Worm (Caenorhabditis elegans) whole organism, L2 larva: Measurements from ENCODE around the gene sms-3.

Source experiments
- C34F6.9 ChIP-seq: fragments of 150-350 bp; optimal IDR thresholded peaks from 2 replicates; lab custom pipeline; 2014; ENCODE audit warnings: missing biosample characterization, missing genetic modification characterization
- F13H6.1 ChIP-seq: sonication (generic microtip); optimal IDR thresholded peaks from 2 replicates; lab custom pipeline; 2016; ENCODE audit warnings: missing genetic modification characterization, missing compliant biosample characterization
- Y55F3AM.14 ChIP-seq: fragments of 200-800 bp; sonication (Bioruptor generic); optimal IDR thresholded peaks from 2 replicates; lab custom pipeline; 2018; ENCODE audit warnings: mild to moderate bottlenecking, missing genetic modification characterization, missing compliant biosample characterization
- ZK546.5 ChIP-seq: sonication (generic microtip); optimal IDR thresholded peaks from 2 replicates; lab custom pipeline; 2017; ENCODE audit warnings: missing biosample characterization, missing genetic modification characterization
- alr-1 ChIP-seq: fragments of 150-350 bp; optimal IDR thresholded peaks from 2 replicates; lab custom pipeline; 2014; ENCODE audit warnings: missing biosample characterization, missing genetic modification characterization
- ama-1 ChIP-seq: fragments of 150-350 bp; optimal IDR thresholded peaks from 2 replicates; lab custom pipeline; 2018; ENCODE audit warnings: inconsistent platforms
- blmp-1 ChIP-seq: sonication (generic microtip); optimal IDR thresholded peaks from 2 replicates; lab custom pipeline; 2017; ENCODE audit warnings: missing genetic modification characterization, mild to moderate bottlenecking, missing compliant biosample characterization, antibody characterized with exemption, moderate library complexity; ENCODE audit not compliant: insufficient read depth
- ceh-16 ChIP-seq: fragments of 150-350 bp; optimal IDR thresholded peaks from 2 replicates; lab custom pipeline; 2014; ENCODE audit warnings: missing biosample characterization, missing genetic modification characterization
- crh-2 ChIP-seq: sonication (generic microtip); optimal IDR thresholded peaks from 2 replicates; lab custom pipeline; 2017; ENCODE audit warnings: missing biosample characterization, missing genetic modification characterization
- egl-27 ChIP-seq: sonication (generic microtip); optimal IDR thresholded peaks from 3 replicates; lab custom pipeline; 2017; ENCODE audit warnings: missing biosample characterization, missing genetic modification reagents, missing genetic modification characterization
- elt-3 ChIP-seq: sonication (generic microtip); optimal IDR thresholded peaks from 2 replicates; lab custom pipeline; 2017; ENCODE audit warnings: missing biosample characterization, missing genetic modification characterization
- fos-1 ChIP-seq: fragments of 150-350 bp; optimal IDR thresholded peaks from 2 replicates; lab custom pipeline; 2014; ENCODE audit warnings: missing biosample characterization, missing genetic modification characterization
- gmeb-1 ChIP-seq: fragments of 150-350 bp; optimal IDR thresholded peaks from 2 replicates; lab custom pipeline; 2014; ENCODE audit warnings: missing biosample characterization, missing genetic modification characterization
- lin-13 ChIP-seq: fragments of 150-350 bp; optimal IDR thresholded peaks from 2 replicates; lab custom pipeline; 2014; ENCODE audit warnings: missing biosample characterization, missing genetic modification reagents, missing genetic modification characterization
- lsy-2 ChIP-seq, 2 experiments: fragments of 150-350 bp in 1 of 2; sonication (generic microtip) in 1 of 2; optimal IDR thresholded peaks; 2 replicates each; lab custom pipeline; 2014 to 2017; ENCODE audit warnings: missing biosample characterization in 2 of 2, missing genetic modification characterization in 2 of 2
- mab-5 ChIP-seq: fragments of 150-350 bp; optimal IDR thresholded peaks from 2 replicates; lab custom pipeline; 2014; ENCODE audit warnings: missing biosample characterization, missing genetic modification characterization
- mbf-1 ChIP-seq: sonication (generic microtip); optimal IDR thresholded peaks from 2 replicates; lab custom pipeline; 2017; ENCODE audit warnings: missing biosample characterization, missing genetic modification characterization
- mdl-1 ChIP-seq, 2 experiments: fragments of 150-350 bp in 1 of 2; sonication (generic microtip) in 1 of 2; optimal IDR thresholded peaks; 2 replicates each; lab custom pipeline; 2017; ENCODE audit warnings: missing biosample characterization in 2 of 2, missing genetic modification characterization in 2 of 2
- nhr-10 ChIP-seq: sonication (generic microtip); optimal IDR thresholded peaks from 2 replicates; lab custom pipeline; 2017; ENCODE audit warnings: missing biosample characterization, missing genetic modification characterization
- nhr-12 ChIP-seq: fragments of 150-350 bp; optimal IDR thresholded peaks from 2 replicates; lab custom pipeline; 2014; ENCODE audit warnings: missing biosample characterization, missing genetic modification characterization
- nhr-23 ChIP-seq: fragments of 150-350 bp; optimal IDR thresholded peaks from 2 replicates; lab custom pipeline; 2014; ENCODE audit warnings: missing biosample characterization, missing genetic modification reagents, missing genetic modification characterization
- nhr-25 ChIP-seq: fragments of 150-350 bp; sonication (generic microtip); optimal IDR thresholded peaks from 3 replicates; lab custom pipeline; 2014; ENCODE audit warnings: missing biosample characterization, missing genetic modification characterization
- sem-4 ChIP-seq: fragments of 150-350 bp; optimal IDR thresholded peaks from 2 replicates; lab custom pipeline; 2014; ENCODE audit warnings: missing biosample characterization, missing genetic modification reagents, missing genetic modification characterization
- skn-1 ChIP-seq: sonication (generic microtip); optimal IDR thresholded peaks from 2 replicates; lab custom pipeline; 2017; ENCODE audit warnings: missing biosample characterization, missing genetic modification characterization
- sma-3 ChIP-seq: sonication (generic microtip); optimal IDR thresholded peaks from 2 replicates; lab custom pipeline; 2016; ENCODE audit warnings: missing genetic modification reagents, missing genetic modification characterization, missing compliant biosample characterization
- snpc-4 ChIP-seq: fragments of 150-350 bp; optimal IDR thresholded peaks from 2 replicates; lab custom pipeline; 2014; ENCODE audit warnings: missing biosample characterization, missing genetic modification characterization
- unc-55 ChIP-seq: fragments of 150-350 bp; sonication (generic microtip); optimal IDR thresholded peaks from 3 replicates; lab custom pipeline; 2014; ENCODE audit warnings: missing biosample characterization, missing genetic modification reagents, missing genetic modification characterization
- unc-62 ChIP-seq: fragments of 150-350 bp; optimal IDR thresholded peaks from 2 replicates; lab custom pipeline; 2014; ENCODE audit warnings: missing biosample characterization, missing genetic modification reagents, missing genetic modification characterization
- zag-1 ChIP-seq: fragments of 150-350 bp; optimal IDR thresholded peaks from 2 replicates; lab custom pipeline; 2014; ENCODE audit warnings: missing biosample characterization, missing genetic modification characterization
- ztf-1 ChIP-seq: fragments of 200-800 bp; sonication (Bioruptor generic); conservative IDR thresholded peaks from 2 replicates; pipeline ENCODE4 v1.3.6; 2022; ENCODE audit warnings: missing genetic modification characterization, missing compliant biosample characterization
- ztf-11 ChIP-seq: sonication (generic microtip); optimal IDR thresholded peaks from 2 replicates; lab custom pipeline; 2017; ENCODE audit warnings: missing biosample characterization, missing genetic modification characterization
- ztf-4 ChIP-seq: fragments of 150-350 bp; optimal IDR thresholded peaks from 2 replicates; lab custom pipeline; 2014; ENCODE audit warnings: missing biosample characterization, missing genetic modification characterization

The sms-3 gene

DNA sequence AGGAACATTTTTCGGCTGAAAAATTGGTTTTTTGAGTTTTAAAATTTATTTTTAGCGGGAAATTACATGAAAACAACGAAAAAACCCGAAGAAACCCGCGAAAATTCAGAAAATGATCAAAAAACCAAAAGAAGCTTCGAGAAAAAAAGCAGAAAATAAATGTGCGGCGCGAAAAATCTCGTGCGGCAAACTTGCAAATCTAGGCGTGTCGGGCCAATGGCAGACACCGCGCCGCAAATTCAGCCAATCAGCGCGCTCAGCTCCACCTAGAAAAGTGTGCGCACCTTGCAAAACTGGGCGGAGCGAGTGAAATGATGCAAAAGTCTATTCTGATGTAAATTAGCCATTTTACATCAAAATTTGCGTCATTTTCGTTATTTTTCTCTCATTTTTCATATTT, 18.0 kb upstream of the sms-3 start, which contains the start of gene Y22D7AL.10 (continued):
- 0 out of 2 replicates have a peak, but pooled peaks have one; percentile 76 for TF ChIP-seq ztf-1 (GFP tag; lab: Robert Waterston, UW)
- TF ChIP-seq snpc-4: peak; percentile 61
- peak; percentile 85 for TF ChIP-seq skn-1 (tag; lab: Kevin White, UChicago)
- TF ChIP-seq nhr-12 (tag; lab: Kevin White, UChicago): peak; percentile 2
- TF ChIP-seq unc-55 (GFP tag; lab: Kevin White, UChicago): peak; percentile 99
- TF ChIP-seq elt-3 (tag; lab: Kevin White, UChicago): no peak
- peak; percentile 92 for TF ChIP-seq nhr-10 (tag; lab: Kevin White, UChicago)
- TF ChIP-seq alr-1 (tag; lab: Kevin White, UChicago): no peak
- peak; percentile 97 for TF ChIP-seq sem-4
- TF ChIP-seq ZK546.5 (tag; lab: Kevin White, UChicago): peak; percentile 82
- TF ChIP-seq zag-1 (tag; lab: Kevin White, UChicago): peak; percentile 76
- TF ChIP-seq C34F6.9 (tag; lab: Kevin White, UChicago): peak; percentile 95
- TF ChIP-seq egl-27 (tag; lab: Kevin White, UChicago): peak; percentile 91
- peak; percentile 58 to 59 for TF ChIP-seq mdl-1 (tag; optimal IDR thresholded peaks at IDR 0.05; lab: Kevin White, UChicago)

DNA sequence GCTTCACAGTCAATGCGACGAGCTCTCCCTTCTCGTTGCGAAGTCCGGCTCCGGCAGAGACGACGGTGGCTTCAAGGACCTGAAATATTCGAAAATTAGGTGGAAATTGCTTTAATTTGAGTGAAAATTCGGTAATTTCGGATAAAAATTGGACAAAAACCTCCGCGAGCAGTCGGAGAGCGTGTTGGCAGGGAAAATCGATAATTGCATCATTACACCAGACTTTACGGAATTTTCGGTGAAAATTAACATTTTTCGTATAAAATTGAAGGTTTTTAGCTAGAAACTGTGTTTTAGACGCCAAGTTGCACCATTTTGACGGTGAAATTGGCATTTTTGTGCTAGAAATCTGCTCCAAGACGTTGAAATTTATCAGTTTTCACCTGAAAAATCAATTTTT, 17.4 kb upstream of the sms-3 start:
- TF ChIP-seq mab-5: no peak
- TF ChIP-seq sem-4: no peak
- no peak for TF ChIP-seq ztf-4 (tag; lab: Kevin White, UChicago)
- TF ChIP-seq mbf-1: no peak
- TF ChIP-seq zag-1 (tag; lab: Kevin White, UChicago): no peak
- TF ChIP-seq ztf-1 (GFP tag; lab: Robert Waterston, UW): no peak

DNA sequence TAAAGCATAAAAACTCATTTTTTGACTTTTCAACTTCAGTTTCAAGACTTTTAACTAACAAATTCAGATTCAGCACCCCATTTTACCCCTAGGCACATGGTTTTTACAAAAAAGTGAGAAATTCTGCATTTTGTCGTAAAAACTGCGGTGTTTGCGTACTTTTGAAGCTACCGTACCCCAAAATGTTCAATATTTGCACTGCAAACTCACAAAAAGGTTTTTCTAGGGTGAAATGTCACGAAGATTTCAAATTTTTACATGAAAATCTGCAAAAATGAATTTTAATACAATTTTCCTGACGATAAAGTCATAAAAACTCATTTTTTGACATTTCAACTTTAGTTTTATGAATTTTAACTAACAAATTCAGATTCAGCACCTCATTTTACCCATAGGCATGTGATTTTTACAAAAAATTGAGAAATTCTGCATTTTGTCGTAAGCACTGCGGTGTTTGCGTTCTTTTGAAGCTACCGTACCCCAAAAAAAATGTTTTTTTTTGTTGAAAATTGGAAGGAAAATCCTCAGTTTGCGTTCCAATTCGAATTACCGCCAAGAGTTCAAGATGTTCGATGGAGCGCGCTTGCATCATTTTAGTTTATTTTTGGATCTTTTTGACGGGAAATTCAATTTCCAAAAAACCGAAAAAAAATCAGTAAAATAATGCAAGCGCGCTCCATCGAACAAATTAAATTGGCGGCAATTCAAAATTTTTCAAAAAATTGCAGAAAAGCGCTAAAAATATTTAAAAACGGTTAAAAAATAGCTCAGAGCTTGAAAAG, 15.5 kb upstream of the sms-3 start:
- no peak for TF ChIP-seq elt-3 (tag; lab: Kevin White, UChicago)
- TF ChIP-seq ZK546.5 (tag; lab: Kevin White, UChicago): no peak
- peak; percentile 26 for TF ChIP-seq sma-3 (GFP tag; lab: Kevin White, UChicago)
- peak; percentile 18 for TF ChIP-seq C34F6.9 (tag; lab: Kevin White, UChicago)
- TF ChIP-seq nhr-25: peak; percentile 45
- no peak for TF ChIP-seq ceh-16
- peak; percentile 82 for TF ChIP-seq ztf-4 (tag; lab: Kevin White, UChicago)
- peak; percentile 49 for TF ChIP-seq Y55F3AM.14
- no peak for TF ChIP-seq ztf-11
- TF ChIP-seq gmeb-1 (tag; lab: Kevin White, UChicago): peak; percentile 47
- TF ChIP-seq ama-1 (lab: Kevin White, UChicago): peak; percentile 84
- peak; percentile 20 for TF ChIP-seq F13H6.1
- TF ChIP-seq lin-13 (GFP tag; lab: Kevin White, UChicago): peak; percentile 77
- peak; percentile 52 to 86 for TF ChIP-seq lsy-2 (tag; optimal IDR thresholded peaks at IDR 0.05; lab: Kevin White, UChicago)

DNA sequence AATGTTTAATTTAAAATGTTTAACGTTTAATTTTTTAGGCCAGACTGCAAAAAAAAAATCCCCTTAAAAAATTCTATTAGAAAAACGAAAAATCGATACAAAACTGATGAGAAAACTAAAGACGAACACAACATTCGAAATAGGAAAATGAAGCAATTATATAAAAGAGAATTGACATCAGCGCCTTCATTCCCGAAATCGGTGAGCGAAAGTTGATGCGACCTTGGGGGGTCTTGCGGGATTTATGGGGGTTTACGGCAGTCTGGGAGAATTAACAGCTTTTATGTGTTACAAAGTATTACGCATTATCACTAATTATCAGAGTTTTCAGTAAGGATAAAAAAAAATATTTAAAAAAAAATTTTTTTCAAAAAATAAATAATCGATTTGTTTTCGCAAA, 13.5 kb upstream of the sms-3 start:
- TF ChIP-seq blmp-1 (tag; lab: Kevin White, UChicago) (peak; percentile 35), unc-62 (GFP tag; lab: Kevin White, UChicago) (no peak), nhr-23 (tag; lab: Kevin White, UChicago) (no peak), C34F6.9 (tag; lab: Kevin White, UChicago) (no peak)

DNA sequence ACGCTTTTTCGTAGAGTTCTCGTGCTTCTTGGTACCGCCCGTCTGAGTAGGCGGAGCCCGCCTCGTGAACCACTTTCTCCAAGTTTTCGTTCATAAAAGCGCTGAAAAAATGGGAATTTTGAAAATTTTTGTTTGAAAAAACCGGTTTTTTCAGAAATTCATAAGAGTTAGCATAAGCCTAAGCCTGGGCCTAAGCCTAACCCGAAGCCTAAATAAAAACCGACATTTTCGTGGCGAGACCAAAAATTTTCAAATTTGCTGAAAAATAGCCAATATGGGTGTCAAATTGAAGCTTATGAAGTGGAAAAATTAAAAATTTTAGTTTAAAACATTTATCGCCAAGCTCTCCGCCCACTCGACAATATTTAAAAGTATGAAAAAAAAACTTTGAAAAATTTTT, 13.0 kb upstream of the sms-3 start, which contains the start of gene Y22D7AL.9:
Gene Y22D7AL.9, minus strand, starts transcription at position 101 of the 400 bp plus-strand sequence.
- TF ChIP-seq skn-1 (tag; lab: Kevin White, UChicago) (no peak), fos-1 (tag; lab: Kevin White, UChicago) (no peak), ztf-1 (GFP tag; lab: Robert Waterston, UW) (no peak), ztf-4 (tag; lab: Kevin White, UChicago) (no peak), ceh-16 (no peak), crh-2 (tag; lab: Kevin White, UChicago) (no peak)
